ENCODE assay signal across 2 fruit fly cellular contexts in the genomic region with DNA sequence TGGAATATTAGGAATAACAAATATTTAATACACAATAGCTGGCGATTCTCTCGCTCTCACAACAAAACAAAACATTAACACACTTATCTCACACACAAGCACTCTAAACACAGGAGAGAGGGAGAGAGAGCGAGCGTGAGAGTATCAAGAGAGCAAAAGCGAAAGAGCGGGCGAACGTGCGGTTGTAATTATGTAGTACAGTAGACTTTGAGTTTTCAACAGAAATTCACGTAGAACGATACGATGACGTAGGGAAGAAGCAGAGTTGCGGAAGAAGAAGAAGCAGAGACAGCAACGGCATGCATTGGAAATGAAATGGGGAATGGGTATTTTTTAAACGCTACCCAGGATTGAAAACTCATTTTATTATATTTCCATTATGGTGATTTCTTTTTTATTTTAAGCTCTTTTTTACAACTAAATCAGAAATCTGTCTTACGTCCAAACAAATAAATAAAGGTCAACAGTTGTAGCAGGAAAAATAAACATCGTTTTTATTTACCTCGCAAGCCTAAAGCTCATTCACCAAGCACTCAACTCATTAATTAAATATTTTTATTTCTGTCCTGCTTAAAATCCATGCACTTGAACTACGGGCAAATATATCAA.
TF ChIP-seq lines count a peak whose summit lies in the region.

No protein-coding gene starts in this region.

TF ChIP-seq in whole organism, embryonic, 481 proteins besides CTCF, POLR2A, EP300 and RAD21 (continued from another document and continues in another):
- TF ChIP-seq Doc3 (GFP tag; IDR thresholded peaks at IDR 0.05; lab: Robert Waterston, UW; ENCODE audit: partially characterized antibody) (no peak), sens (GFP tag; lab: Kevin White, UChicago) (no peak), Xbp1 (GFP tag; optimal IDR thresholded peaks at IDR 0.05; lab: Kevin White, UChicago) (no peak), CG1832 (GFP tag; optimal IDR thresholded peaks at IDR 0.05; lab: Kevin White, UChicago) (peak; percentile 46), CG6689 (GFP tag; IDR thresholded peaks at IDR 0.05; lab: Robert Waterston, UW) (no peak), chinmo (GFP tag; IDR thresholded peaks at IDR 0.05; lab: Robert Waterston, UW; ENCODE audit: partially characterized antibody) (peak; percentile 32; the same call in 2 of the 4 replicates), Dek (tag; optimal IDR thresholded peaks at IDR 0.05; lab: Kevin White, UChicago) (peak; percentile 6), lov (optimal IDR thresholded peaks at IDR 0.05; lab: Kevin White, UChicago) (no peak), lov (GFP tag; IDR thresholded peaks at IDR 0.05; lab: Robert Waterston, UW) (no peak), CG12219 (GFP tag; optimal IDR thresholded peaks at IDR 0.05; lab: Kevin White, UChicago) (no peak), nerfin-1 (tag; optimal IDR thresholded peaks at IDR 0.05; lab: Kevin White, UChicago) (peak; percentile 68), CG13894 (tag; optimal IDR thresholded peaks at IDR 0.05; lab: Kevin White, UChicago) (no peak), CG2712 (tag; optimal IDR thresholded peaks at IDR 0.05; lab: Kevin White, UChicago) (peak; percentile 12), CG34224 (GFP tag; IDR thresholded peaks at IDR 0.05; lab: Robert Waterston, UW; ENCODE audit: partially characterized antibody) (peak; percentile 43; the same call in 2 of the 3 replicates), kay (GFP tag; optimal IDR thresholded peaks at IDR 0.05; lab: Kevin White, UChicago) (no peak), CG17802 (tag; optimal IDR thresholded peaks at IDR 0.05; lab: Kevin White, UChicago) (no peak), CG2116 (GFP tag; optimal IDR thresholded peaks at IDR 0.05; lab: Kevin White, UChicago) (no peak), danr (GFP tag; IDR thresholded peaks at IDR 0.05; lab: Robert Waterston, UW) (no peak), D (optimal IDR thresholded peaks at IDR 0.05; lab: Kevin White, UChicago) (no peak), D (GFP tag; optimal IDR thresholded peaks at IDR 0.05; lab: Kevin White, UChicago) (peak; percentile 21), CG4360 (GFP tag; IDR thresholded peaks at IDR 0.05; lab: Robert Waterston, UW) (peak; percentile 39), CG3847 (GFP tag; IDR thresholded peaks at IDR 0.05; lab: Robert Waterston, UW) (no peak), knrl (GFP tag; IDR thresholded peaks at IDR 0.05; lab: Robert Waterston, UW; ENCODE audit: partially characterized antibody) (no peak), CG4404 (GFP tag; IDR thresholded peaks at IDR 0.05; lab: Robert Waterston, UW) (no peak), ftz-f1 (GFP tag; optimal IDR thresholded peaks at IDR 0.05; lab: Kevin White, UChicago) (no peak), vvl (GFP tag; IDR thresholded peaks at IDR 0.05; lab: Robert Waterston, UW) (no peak), Sox100B (GFP tag; optimal IDR thresholded peaks at IDR 0.05; lab: Kevin White, UChicago) (peak; percentile 39), Elba2 (GFP tag; optimal IDR thresholded peaks at IDR 0.05; lab: Kevin White, UChicago) (no peak), hbn (GFP tag; IDR thresholded peaks at IDR 0.05; lab: Robert Waterston, UW; ENCODE audit: partially characterized antibody) (no peak), dmrt11E (tag; optimal IDR thresholded peaks at IDR 0.05; lab: Kevin White, UChicago) (peak; percentile 13), gem (tag; optimal IDR thresholded peaks at IDR 0.05; lab: Kevin White, UChicago) (peak; percentile 34), wdn (GFP tag; IDR thresholded peaks at IDR 0.05; lab: Robert Waterston, UW) (no peak), crc (GFP tag; optimal IDR thresholded peaks at IDR 0.05; lab: Kevin White, UChicago) (no peak), CG7839 (tag; optimal IDR thresholded peaks at IDR 0.05; lab: Kevin White, UChicago) (no peak), CG10431 (GFP tag; optimal IDR thresholded peaks at IDR 0.05; lab: Kevin White, UChicago) (no peak), HLH54F (GFP tag; optimal IDR thresholded peaks at IDR 0.05; lab: Kevin White, UChicago) (no peak), CG6654 (GFP tag; optimal IDR thresholded peaks at IDR 0.05; lab: Kevin White, UChicago) (no peak), CG1233 (GFP tag; optimal IDR thresholded peaks at IDR 0.05; lab: Kevin White, UChicago) (peak; percentile 34), crol (GFP tag; IDR thresholded peaks at IDR 0.05; lab: Robert Waterston, UW) (no peak), zen2 (GFP tag; IDR thresholded peaks at IDR 0.05; lab: Robert Waterston, UW; ENCODE audit: partially characterized antibody) (peak; percentile 11; the same call in 1 of the 3 replicates), Ssrp (tag; optimal IDR thresholded peaks at IDR 0.05; lab: Kevin White, UChicago) (no peak), CG17612 (GFP tag; IDR thresholded peaks at IDR 0.05; lab: Robert Waterston, UW) (no peak), Trl (optimal IDR thresholded peaks at IDR 0.05; lab: Kevin White, UChicago) (peak; percentile 97 to 99), Trl (GFP tag; optimal IDR thresholded peaks at IDR 0.05; lab: Kevin White, UChicago) (no peak), scrt (GFP tag; optimal IDR thresholded peaks at IDR 0.05; lab: Kevin White, UChicago) (no peak), CG1792 (GFP tag; optimal IDR thresholded peaks at IDR 0.05; lab: Kevin White, UChicago) (no peak), onecut (GFP tag; IDR thresholded peaks at IDR 0.05; lab: Robert Waterston, UW) (no peak), GATAe (GFP tag; conservative IDR thresholded peaks at IDR 0.05; lab: Robert Waterston, UW) (no peak), CG17829 (tag; optimal IDR thresholded peaks at IDR 0.05; lab: Kevin White, UChicago) (no peak), CG9727 (GFP tag; optimal IDR thresholded peaks at IDR 0.05; lab: Kevin White, UChicago) (peak; percentile 19), HLH4C (GFP tag; IDR thresholded peaks at IDR 0.05; lab: Robert Waterston, UW; ENCODE audit: partially characterized antibody) (no peak; the same call in 2 of the 3 replicates), gsb-n (tag; optimal IDR thresholded peaks at IDR 0.05; lab: Kevin White, UChicago) (no peak), CG17385 (GFP tag; optimal IDR thresholded peaks at IDR 0.05; lab: Kevin White, UChicago) (peak; percentile 99), Dp (GFP tag; optimal IDR thresholded peaks at IDR 0.05; lab: Kevin White, UChicago) (no peak), Adf1 (GFP tag; IDR thresholded peaks at IDR 0.05; lab: Robert Waterston, UW) (no peak), CG18764 (GFP tag; optimal IDR thresholded peaks at IDR 0.05; lab: Kevin White, UChicago) (no peak), en (GFP tag; optimal IDR thresholded peaks at IDR 0.05; lab: Kevin White, UChicago) (no peak), CG8478 (optimal IDR thresholded peaks at IDR 0.05; lab: Kevin White, UChicago) (no peak), CG14667 (GFP tag; IDR thresholded peaks at IDR 0.05; lab: Robert Waterston, UW) (no peak), CG10267 (tag; optimal IDR thresholded peaks at IDR 0.05; lab: Kevin White, UChicago) (no peak), CG5245 (GFP tag; optimal IDR thresholded peaks at IDR 0.05; lab: Kevin White, UChicago) (no peak), HHEX (GFP tag; optimal IDR thresholded peaks at IDR 0.05; lab: Kevin White, UChicago) (peak; percentile 23), NfI (GFP tag; optimal IDR thresholded peaks at IDR 0.05; lab: Kevin White, UChicago) (no peak)

TF ChIP-seq in whole organism, prepupa, 60 proteins besides CTCF, POLR2A, EP300 and RAD21 (continued from another document):
- TF ChIP-seq topi (GFP tag; optimal IDR thresholded peaks at IDR 0.05; lab: Kevin White, UChicago): no peak
- TF ChIP-seq ss (GFP tag; optimal IDR thresholded peaks at IDR 0.05; lab: Kevin White, UChicago): peak in 1 of 2 experiments; percentile 13
- TF ChIP-seq dsx (GFP tag; optimal IDR thresholded peaks at IDR 0.05; lab: Kevin White, UChicago; ENCODE audit: poor library complexity, severe bottlenecking): no peak
- TF ChIP-seq acj6 (GFP tag; optimal IDR thresholded peaks at IDR 0.05; lab: Kevin White, UChicago): no peak
- TF ChIP-seq Eip75B (GFP tag; optimal IDR thresholded peaks at IDR 0.05; lab: Kevin White, UChicago): no peak
- TF ChIP-seq Sox102F (GFP tag; optimal IDR thresholded peaks at IDR 0.05; lab: Kevin White, UChicago): no peak
- TF ChIP-seq Ets21C (GFP tag; optimal IDR thresholded peaks at IDR 0.05; lab: Kevin White, UChicago): no peak
- TF ChIP-seq fd59A (GFP tag; optimal IDR thresholded peaks at IDR 0.05; lab: Kevin White, UChicago): no peak
- TF ChIP-seq Met (GFP tag; optimal IDR thresholded peaks at IDR 0.05; lab: Kevin White, UChicago): peak; percentile 19
- peak; percentile 24 for TF ChIP-seq CG9139 (GFP tag; optimal IDR thresholded peaks at IDR 0.05; lab: Kevin White, UChicago)
- TF ChIP-seq Eip78C (GFP tag; lab: Kevin White, UChicago): peak; percentile 50
- no peak for TF ChIP-seq CG11902 (GFP tag; optimal IDR thresholded peaks at IDR 0.05; lab: Kevin White, UChicago)
- no peak for TF ChIP-seq spab (GFP tag; optimal IDR thresholded peaks at IDR 0.05; lab: Kevin White, UChicago)
- TF ChIP-seq achi (GFP tag; optimal IDR thresholded peaks at IDR 0.05; lab: Kevin White, UChicago): no peak
- peak; percentile 26 for TF ChIP-seq Eip93F (GFP tag; optimal IDR thresholded peaks at IDR 0.05; lab: Kevin White, UChicago)
- no peak; the same call in 2 of the 3 replicates for TF ChIP-seq eg (GFP tag; IDR thresholded peaks at IDR 0.05; lab: Robert Waterston, UW)
- no peak for TF ChIP-seq CG31627 (GFP tag; optimal IDR thresholded peaks at IDR 0.05; lab: Kevin White, UChicago)
- no peak for TF ChIP-seq CG3919 (GFP tag; optimal IDR thresholded peaks at IDR 0.05; lab: Kevin White, UChicago)
- TF ChIP-seq dac (GFP tag; optimal IDR thresholded peaks at IDR 0.05; lab: Kevin White, UChicago): no peak
- TF ChIP-seq CG8319 (GFP tag; optimal IDR thresholded peaks at IDR 0.05; lab: Kevin White, UChicago): no peak
- TF ChIP-seq Lpt (GFP tag; optimal IDR thresholded peaks at IDR 0.05; lab: Kevin White, UChicago): no peak
